Worm (Caenorhabditis elegans) whole organism, L4 larva: Measurements from ENCODE around the gene M05D6.1.

Experiments used
- fos-1 ChIP-seq: fragments of 150-350 bp; optimal IDR thresholded peaks from 2 replicates; lab custom pipeline; 2014; ENCODE audit warnings: missing biosample characterization, missing genetic modification characterization
- lir-3 ChIP-seq: sonication (generic microtip); optimal IDR thresholded peaks from 2 replicates; lab custom pipeline; 2016; ENCODE audit warnings: mild to moderate bottlenecking, missing genetic modification characterization, missing compliant biosample characterization
- skn-1 ChIP-seq: fragments of 150-350 bp; optimal IDR thresholded peaks from 2 replicates; lab custom pipeline; 2014; ENCODE audit warnings: missing biosample characterization, missing genetic modification characterization

DNA sequence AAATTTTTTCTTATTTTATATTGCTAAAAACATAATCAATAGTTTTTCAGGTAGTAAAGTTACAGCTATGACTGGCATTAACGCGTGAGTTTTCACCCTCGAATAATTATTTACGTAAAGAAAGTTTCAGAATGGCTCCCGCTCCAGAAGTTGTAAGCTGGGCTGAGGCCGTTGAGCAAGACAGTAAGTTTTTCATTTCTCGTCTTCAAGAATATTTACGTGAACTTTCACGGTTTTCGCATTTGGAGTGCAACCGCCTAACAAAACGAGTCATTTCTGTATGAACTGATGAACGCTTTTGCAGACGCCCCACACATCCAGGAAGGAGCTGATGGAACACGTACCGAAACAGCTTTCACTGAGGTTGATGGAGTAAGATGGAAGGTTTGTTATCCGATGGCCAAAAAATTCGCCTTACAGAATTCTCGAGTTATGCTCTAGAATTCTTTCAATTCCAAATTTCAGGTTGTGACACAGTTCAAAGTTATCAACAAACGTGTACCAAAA lies 32.4 kb downstream of the M05D6.1 start, which contains the start of gene eif-3.G:
- TF ChIP-seq lir-3 (tag; lab: Kevin White, UChicago) (no peak), skn-1 (no peak), fos-1 (tag; lab: Kevin White, UChicago) (no peak)
